Fruit fly (Drosophila melanogaster) whole organism, adult: Measurements from ENCODE around the gene Ets21C.

Experiments
- CG11617 ChIP-seq: fragments of 200-800 bp; sonication (Bioruptor generic); optimal IDR thresholded peaks from 2 replicates; lab custom pipeline; 2017; ENCODE audit warnings: mild to moderate bottlenecking, missing biosample characterization, missing genetic modification reagents, missing genetic modification characterization
- CG14711 ChIP-seq: fragments of 200-800 bp; sonication (Bioruptor generic); optimal IDR thresholded peaks from 2 replicates; lab custom pipeline; 2018; ENCODE audit warnings: missing biosample characterization, mild to moderate bottlenecking, missing genetic modification characterization, moderate library complexity
- CG1620 ChIP-seq: fragments of 200-800 bp; sonication (Bioruptor generic); optimal IDR thresholded peaks from 2 replicates; lab custom pipeline; 2016; ENCODE audit warnings: missing biosample characterization, missing genetic modification characterization
- CG5204 ChIP-seq: fragments of 200-800 bp; sonication (Bioruptor generic); optimal IDR thresholded peaks from 2 replicates; lab custom pipeline; 2016; ENCODE audit warnings: missing biosample characterization, missing genetic modification characterization
- toe ChIP-seq: fragments of 200-800 bp; sonication (Bioruptor generic); optimal IDR thresholded peaks from 2 replicates; lab custom pipeline; 2016; ENCODE audit warnings: missing biosample characterization, missing genetic modification characterization

dm6 chr2L:549637-550036 lies 3.1 kb downstream of the Ets21C start:
- no peak for TF ChIP-seq CG14711 (tag; lab: Kevin White, UChicago)
- TF ChIP-seq CG11617 (GFP tag; lab: Kevin White, UChicago), result no peak
- no peak for TF ChIP-seq CG5204 (GFP tag; lab: Kevin White, UChicago)
- no peak for TF ChIP-seq CG1620
- no peak for TF ChIP-seq toe (GFP tag; lab: Kevin White, UChicago)
